Worm (Caenorhabditis elegans) whole organism, midembryonic: ENCODE results near the gene lact-5.

Source experiments
- T22C8.4 ChIP-seq: fragments of 200-800 bp; sonication (Bioruptor generic); IDR thresholded peaks from 2 replicates; pipeline ENCODE4 v1.3.6; 2022; ENCODE audit warnings: missing genetic modification characterization, missing compliant biosample characterization
- cog-1 ChIP-seq: sonication (generic microtip); optimal IDR thresholded peaks from 2 replicates; lab custom pipeline; 2016; ENCODE audit warnings: missing genetic modification characterization, missing compliant biosample characterization
- flt-1 ChIP-seq: fragments of 200-800 bp; sonication (Bioruptor generic); IDR thresholded peaks from 2 replicates; pipeline ENCODE4 v1.3.6; 2022; ENCODE audit warnings: missing genetic modification characterization, missing compliant biosample characterization
- klf-2 ChIP-seq: fragments of 200-800 bp; sonication (Bioruptor generic); conservative IDR thresholded peaks from 2 replicates; pipeline ENCODE4 v1.3.6; 2022; ENCODE audit warnings: missing genetic modification reagents, missing genetic modification characterization, missing compliant biosample characterization
- med-1 ChIP-seq: sonication (generic microtip); optimal IDR thresholded peaks from 2 replicates; lab custom pipeline; 2017; ENCODE audit warnings: missing genetic modification characterization, mild to moderate bottlenecking, missing compliant biosample characterization, antibody characterized with exemption, missing genetic modification reagents; ENCODE audit not compliant: insufficient read depth
- ref-1 ChIP-seq: fragments of 200-800 bp; sonication (Bioruptor generic); conservative IDR thresholded peaks from 2 replicates; pipeline ENCODE4 v1.3.6; 2022; ENCODE audit warnings: missing genetic modification reagents, missing genetic modification characterization, missing compliant biosample characterization
- tab-1 ChIP-seq: fragments of 200-800 bp; sonication (Bioruptor generic); IDR thresholded peaks from 2 replicates; pipeline ENCODE4 v1.3.6; 2022; ENCODE audit warnings: missing genetic modification characterization, missing compliant biosample characterization
- ztf-23 ChIP-seq: fragments of 200-800 bp; sonication (Bioruptor generic); IDR thresholded peaks from 2 replicates; pipeline ENCODE4 v1.3.6; 2022; ENCODE audit warnings: missing genetic modification reagents, missing genetic modification characterization, missing compliant biosample characterization
- ztf-29 ChIP-seq: fragments of 200-800 bp; sonication (Bioruptor generic); IDR thresholded peaks from 2 replicates; pipeline ENCODE4 v1.3.6; 2022; ENCODE audit warnings: missing genetic modification reagents, missing genetic modification characterization, missing compliant biosample characterization

lact-5 gene

ce11 chrII:4802917-4803316 is 18.6 kb downstream of the lact-5 start:
- TF ChIP-seq med-1 (GFP tag; lab: Kevin White, UChicago) (no peak), ztf-23 (no peak), ztf-29 (GFP tag; lab: Robert Waterston, UW) (no peak), T22C8.4 (GFP tag; lab: Robert Waterston, UW) (no peak), flt-1 (GFP tag; lab: Robert Waterston, UW) (no peak), tab-1 (no peak), klf-2 (no peak), ref-1 (no peak), cog-1 (tag; lab: Kevin White, UChicago) (no peak)

- TF ChIP-seq med-1 (GFP tag; lab: Kevin White, UChicago) (no peak), cog-1 (tag; lab: Kevin White, UChicago) (no peak), tab-1 (no peak), flt-1 (GFP tag; lab: Robert Waterston, UW) (no peak), ztf-29 (GFP tag; lab: Robert Waterston, UW) (no peak), ztf-23 (no peak), ref-1 (no peak), klf-2 (no peak), T22C8.4 (GFP tag; lab: Robert Waterston, UW) (no peak)
These were observed 21.0 kb downstream of the lact-5 start for ce11 chrII:4800524-4800923.

ce11 chrII:4797071-4797470 is 24.5 kb downstream of the lact-5 start, which contains the start of gene C33F10.14:
Gene C33F10.14, plus strand, starts transcription at chrII:4797371.
- TF ChIP-seq ref-1 (no peak), flt-1 (GFP tag; lab: Robert Waterston, UW) (no peak), ztf-23 (no peak), ztf-29 (GFP tag; lab: Robert Waterston, UW) (no peak), klf-2 (no peak), med-1 (GFP tag; lab: Kevin White, UChicago) (no peak), tab-1 (no peak), T22C8.4 (GFP tag; lab: Robert Waterston, UW) (no peak), cog-1 (tag; lab: Kevin White, UChicago) (no peak)

ce11 chrII:4795461-4795860 is 26.1 kb downstream of the lact-5 start, which contains the start of gene C33F10.4:
Gene C33F10.4, plus strand, starts transcription at chrII:4795761.
- TF ChIP-seq ztf-23 (no peak), ref-1 (no peak), klf-2 (no peak), tab-1 (no peak), med-1 (GFP tag; lab: Kevin White, UChicago) (no peak), cog-1 (tag; lab: Kevin White, UChicago) (no peak), T22C8.4 (GFP tag; lab: Robert Waterston, UW) (no peak), flt-1 (GFP tag; lab: Robert Waterston, UW) (no peak), ztf-29 (GFP tag; lab: Robert Waterston, UW) (no peak)

- no peak for TF ChIP-seq med-1 (GFP tag; lab: Kevin White, UChicago)
- no peak for TF ChIP-seq ref-1
- no peak for TF ChIP-seq ztf-29 (GFP tag; lab: Robert Waterston, UW)
- TF ChIP-seq ztf-23 = no peak
- TF ChIP-seq cog-1 (tag; lab: Kevin White, UChicago) = no peak
- TF ChIP-seq T22C8.4 (GFP tag; lab: Robert Waterston, UW) = no peak
- no peak for TF ChIP-seq klf-2
- no peak for TF ChIP-seq tab-1
- no peak for TF ChIP-seq flt-1 (GFP tag; lab: Robert Waterston, UW)
These were observed 28.2 kb downstream of the lact-5 start for ce11 chrII:4793320-4793719.

- TF ChIP-seq med-1 (GFP tag; lab: Kevin White, UChicago) (no peak), ztf-23 (peak; percentile 81), flt-1 (GFP tag; lab: Robert Waterston, UW) (peak; percentile 82), T22C8.4 (GFP tag; lab: Robert Waterston, UW) (no peak), ref-1 (no peak), cog-1 (tag; lab: Kevin White, UChicago) (peak; percentile 24), klf-2 (no peak)
These were observed 30.3 kb downstream of the lact-5 start, which contains the start of gene F26G1.1 for ce11 chrII:4791272-4791671. Gene F26G1.1, plus strand, starts transcription at chrII:4791618.

ce11 chrII:4790687-4791086 is 30.9 kb downstream of the lact-5 start:
- TF ChIP-seq flt-1 (GFP tag; lab: Robert Waterston, UW) (peak; percentile 25; the same call in 1 of the 2 replicates), ztf-23 (no peak)

- TF ChIP-seq klf-2 (no peak), ztf-29 (GFP tag; lab: Robert Waterston, UW) (no peak), ref-1 (no peak), tab-1 (no peak), cog-1 (tag; lab: Kevin White, UChicago) (no peak), T22C8.4 (GFP tag; lab: Robert Waterston, UW) (no peak), ztf-23 (no peak), flt-1 (GFP tag; lab: Robert Waterston, UW) (no peak), med-1 (GFP tag; lab: Kevin White, UChicago) (no peak)
These were observed 31.6 kb downstream of the lact-5 start, which contains the start of gene F26G1.15 for ce11 chrII:4789835-4790343. Gene F26G1.15, plus strand, starts transcription at chrII:4790293.

ce11 chrII:4786181-4786580 is 35.4 kb downstream of the lact-5 start, which contains the start of gene msp-3:
Gene msp-3, minus strand, starts transcription at chrII:4786281.
- no peak for TF ChIP-seq klf-2
- TF ChIP-seq cog-1 (tag; lab: Kevin White, UChicago) = no peak
- TF ChIP-seq tab-1 = no peak
- TF ChIP-seq med-1 (GFP tag; lab: Kevin White, UChicago) = no peak
- TF ChIP-seq ztf-23 = no peak
- TF ChIP-seq flt-1 (GFP tag; lab: Robert Waterston, UW) = no peak
- no peak for TF ChIP-seq ztf-29 (GFP tag; lab: Robert Waterston, UW)
- no peak for TF ChIP-seq ref-1
- TF ChIP-seq T22C8.4 (GFP tag; lab: Robert Waterston, UW) = no peak

- no peak for TF ChIP-seq tab-1
- no peak for TF ChIP-seq ztf-23
- no peak for TF ChIP-seq flt-1 (GFP tag; lab: Robert Waterston, UW)
- TF ChIP-seq med-1 (GFP tag; lab: Kevin White, UChicago) = no peak
- TF ChIP-seq klf-2 = no peak
- TF ChIP-seq cog-1 (tag; lab: Kevin White, UChicago) = no peak
- no peak for TF ChIP-seq ref-1
- no peak for TF ChIP-seq ztf-29 (GFP tag; lab: Robert Waterston, UW)
- no peak for TF ChIP-seq T22C8.4 (GFP tag; lab: Robert Waterston, UW)
These were observed 37.1 kb downstream of the lact-5 start, which contains the start of gene nep-12 for ce11 chrII:4784436-4784835. Gene nep-12, minus strand, starts transcription at chrII:4784536.
